4 fruit fly cellular contexts compared by ENCODE assay signal in genomic region chr3L:12184564-12185034, dm6.
TF ChIP-seq lines count a peak whose summit lies in the region.

Gene Miox, plus strand, starts transcription at chr3L:12184984.

- TF ChIP-seq CTCF in whole organism, embryonic (GFP tag; optimal IDR thresholded peaks at IDR 0.05; lab: Kevin White, UChicago) = no peak

TF ChIP-seq in whole organism, adult, 20 proteins besides CTCF, POLR2A, EP300 and RAD21:
- TF ChIP-seq CG5204 (GFP tag; optimal IDR thresholded peaks at IDR 0.05; lab: Kevin White, UChicago) = no peak
- TF ChIP-seq Mnt (GFP tag; optimal IDR thresholded peaks at IDR 0.05; lab: Kevin White, UChicago) = no peak
- no peak for TF ChIP-seq Hr96 (GFP tag; optimal IDR thresholded peaks at IDR 0.05; lab: Kevin White, UChicago)
- TF ChIP-seq pad (GFP tag; optimal IDR thresholded peaks at IDR 0.05; lab: Kevin White, UChicago) = peak; percentile 22
- TF ChIP-seq CG33017 (tag; optimal IDR thresholded peaks at IDR 0.05; lab: Kevin White, UChicago) = no peak
- no peak for TF ChIP-seq CG11617 (GFP tag; optimal IDR thresholded peaks at IDR 0.05; lab: Kevin White, UChicago)
- TF ChIP-seq CG14711 (tag; optimal IDR thresholded peaks at IDR 0.05; lab: Kevin White, UChicago) = no peak
- TF ChIP-seq CG12768 (GFP tag; optimal IDR thresholded peaks at IDR 0.05; lab: Kevin White, UChicago) = no peak
- TF ChIP-seq tj (GFP tag; optimal IDR thresholded peaks at IDR 0.05; lab: Kevin White, UChicago) = no peak
- no peak for TF ChIP-seq CG1620 (GFP tag; optimal IDR thresholded peaks at IDR 0.05; lab: Kevin White, UChicago)
- no peak for TF ChIP-seq Crg-1 (GFP tag; optimal IDR thresholded peaks at IDR 0.05; lab: Kevin White, UChicago)
- TF ChIP-seq CG7101 (tag; optimal IDR thresholded peaks at IDR 0.05; lab: Kevin White, UChicago) = no peak
- no peak for TF ChIP-seq bab1 (GFP tag; optimal IDR thresholded peaks at IDR 0.05; lab: Kevin White, UChicago)
- peak; percentile 85 for TF ChIP-seq cic (GFP tag; optimal IDR thresholded peaks at IDR 0.05; lab: Kevin White, UChicago)

TF ChIP-seq in whole organism, embryonic, 481 proteins besides CTCF, POLR2A, EP300 and RAD21:
- TF ChIP-seq mld (GFP tag; IDR thresholded peaks at IDR 0.05; lab: Robert Waterston, UW; ENCODE audit: partially characterized antibody) = no peak
- TF ChIP-seq CG14860 (GFP tag; IDR thresholded peaks at IDR 0.05; lab: Robert Waterston, UW; ENCODE audit: partially characterized antibody) = no peak
- peak; percentile 16; the same call in 1 of the 2 replicates for TF ChIP-seq crol (GFP tag; IDR thresholded peaks at IDR 0.05; lab: Robert Waterston, UW)
- TF ChIP-seq nerfin-1 (tag; optimal IDR thresholded peaks at IDR 0.05; lab: Kevin White, UChicago) = no peak
- no peak for TF ChIP-seq CkIIα-i1 (GFP tag; IDR thresholded peaks at IDR 0.05; lab: Robert Waterston, UW)
- peak; percentile 69 for TF ChIP-seq CG7987 (GFP tag; optimal IDR thresholded peaks at IDR 0.05; lab: Kevin White, UChicago)
- peak; percentile 1 for TF ChIP-seq CG10543 (GFP tag; optimal IDR thresholded peaks at IDR 0.05; lab: Kevin White, UChicago)
- no peak for TF ChIP-seq Dip3 (GFP tag; optimal IDR thresholded peaks at IDR 0.05; lab: Kevin White, UChicago)
- TF ChIP-seq Mes4 (GFP tag; optimal IDR thresholded peaks at IDR 0.05; lab: Kevin White, UChicago) = no peak
- TF ChIP-seq grn (GFP tag; optimal IDR thresholded peaks at IDR 0.05; lab: Kevin White, UChicago) = no peak
- TF ChIP-seq zfh1 (GFP tag; IDR thresholded peaks at IDR 0.05; lab: Robert Waterston, UW) = no peak
- no peak for TF ChIP-seq pita (GFP tag; optimal IDR thresholded peaks at IDR 0.05; lab: Kevin White, UChicago)
- no peak for TF ChIP-seq CG12104 (GFP tag; optimal IDR thresholded peaks at IDR 0.05; lab: Kevin White, UChicago)
- TF ChIP-seq maf-S (GFP tag; optimal IDR thresholded peaks at IDR 0.05; lab: Kevin White, UChicago) = no peak
- peak; percentile 65 for TF ChIP-seq CG34376 (GFP tag; optimal IDR thresholded peaks at IDR 0.05; lab: Kevin White, UChicago)
- TF ChIP-seq sug (tag; optimal IDR thresholded peaks at IDR 0.05; lab: Kevin White, UChicago) = peak; percentile 75

TF ChIP-seq in whole organism, prepupa, 60 proteins besides CTCF, POLR2A, EP300 and RAD21:
- no peak for TF ChIP-seq CG8632 (GFP tag; optimal IDR thresholded peaks at IDR 0.05; lab: Kevin White, UChicago)
- TF ChIP-seq CG6808 (GFP tag; optimal IDR thresholded peaks at IDR 0.05; lab: Kevin White, UChicago) = no peak
- TF ChIP-seq CG34406 (GFP tag; optimal IDR thresholded peaks at IDR 0.05; lab: Kevin White, UChicago) = no peak
- no peak for TF ChIP-seq CG3032 (tag; optimal IDR thresholded peaks at IDR 0.05; lab: Kevin White, UChicago)
- TF ChIP-seq Hr4 (GFP tag; optimal IDR thresholded peaks at IDR 0.05; lab: Kevin White, UChicago) = no peak
- TF ChIP-seq svp (GFP tag; lab: Kevin White, UChicago) = peak; percentile 71

TF ChIP-seq in whole organism, wandering third instar larva, 38 proteins besides CTCF, POLR2A, EP300 and RAD21:
- TF ChIP-seq Rel (GFP tag; optimal IDR thresholded peaks at IDR 0.05; lab: Kevin White, UChicago) (no peak), Rel (tag; optimal IDR thresholded peaks at IDR 0.05; lab: Kevin White, UChicago) (peak; percentile 46), usp (GFP tag; optimal IDR thresholded peaks at IDR 0.05; lab: Kevin White, UChicago) (no peak), lola (GFP tag; optimal IDR thresholded peaks at IDR 0.05; lab: Kevin White, UChicago) (no peak)
TF ChIP-seq in whole organism, wandering third instar larva: peak in this region for 1.
